Fruit fly (Drosophila melanogaster) whole organism, embryonic: ENCODE results near the gene Tmtc4.

Source experiments
- CG10147 ChIP-seq: fragments of 200-800 bp; sonication (Bioruptor generic); optimal IDR thresholded peaks from 2 replicates; lab custom pipeline; 2019; ENCODE audit warnings: missing biosample characterization, mild to moderate bottlenecking, missing genetic modification characterization, moderate library complexity
- CG11695 ChIP-seq: fragments of 200-800 bp; sonication (Bioruptor generic); IDR thresholded peaks from 3 replicates; pipeline ENCODE4 v1.3.6; 2022; ENCODE audit warnings: missing biosample characterization, missing genetic modification characterization
- CG12744 ChIP-seq: fragments of 200-800 bp; sonication (Bioruptor generic); optimal IDR thresholded peaks from 2 replicates; lab custom pipeline; 2016; ENCODE audit warnings: missing biosample characterization, missing genetic modification characterization
- CG13296 ChIP-seq: fragments of 200-800 bp; sonication (Bioruptor generic); optimal IDR thresholded peaks from 3 replicates; lab custom pipeline; 2018; ENCODE audit warnings: missing biosample characterization, mild to moderate bottlenecking, missing genetic modification characterization
- CG14441 ChIP-seq: fragments of 200-800 bp; sonication (Bioruptor generic); IDR thresholded peaks from 2 replicates; pipeline ENCODE4 v1.3.6; 2022; ENCODE audit warnings: missing biosample characterization, missing genetic modification characterization
- CG17186 ChIP-seq: fragments of 200-800 bp; sonication (Bioruptor generic); optimal IDR thresholded peaks from 3 replicates; lab custom pipeline; 2017; ENCODE audit warnings: missing biosample characterization, missing genetic modification reagents, missing genetic modification characterization
- CG1792 ChIP-seq: fragments of 200-800 bp; sonication (Bioruptor generic); optimal IDR thresholded peaks from 2 replicates; lab custom pipeline; 2016; ENCODE audit warnings: missing biosample characterization, missing genetic modification characterization
- CG18599 ChIP-seq: fragments of 200-800 bp; sonication (Bioruptor generic); optimal IDR thresholded peaks from 3 replicates; lab custom pipeline; 2017; ENCODE audit warnings: missing biosample characterization, missing genetic modification characterization, mild to moderate bottlenecking, moderate library complexity, missing genetic modification reagents
- CG31224 ChIP-seq: fragments of 200-800 bp; sonication (Bioruptor generic); IDR thresholded peaks from 2 replicates; pipeline ENCODE4 v1.3.6; 2022; ENCODE audit warnings: missing biosample characterization, missing genetic modification characterization
- CG3281 ChIP-seq: fragments of 200-800 bp; sonication (Bioruptor generic); optimal IDR thresholded peaks from 3 replicates; lab custom pipeline; 2017; ENCODE audit warnings: missing biosample characterization, mild to moderate bottlenecking, missing genetic modification characterization
- CG33213 ChIP-seq: fragments of 200-800 bp; sonication (Bioruptor generic); optimal IDR thresholded peaks from 3 replicates; lab custom pipeline; 2016; ENCODE audit warnings: missing biosample characterization, missing genetic modification characterization
- CG33557 ChIP-seq: fragments of 200-800 bp; sonication (Bioruptor generic); optimal IDR thresholded peaks from 2 replicates; lab custom pipeline; 2019; ENCODE audit warnings: missing biosample characterization, mild to moderate bottlenecking, missing genetic modification characterization, moderate library complexity
- CG3407 ChIP-seq: fragments of 200-800 bp; sonication (Bioruptor generic); optimal IDR thresholded peaks from 2 replicates; lab custom pipeline; 2018; ENCODE audit warnings: missing biosample characterization, mild to moderate bottlenecking, missing genetic modification characterization
- CG4360 ChIP-seq: fragments of 200-800 bp; sonication (Bioruptor generic); IDR thresholded peaks from 2 replicates; pipeline ENCODE4 v1.3.6; 2022; ENCODE audit warnings: missing biosample characterization, missing genetic modification characterization
- CG7357 ChIP-seq: fragments of 200-800 bp; sonication (Bioruptor generic); IDR thresholded peaks from 3 replicates; pipeline ENCODE4 v1.3.6; 2022; ENCODE audit warnings: missing biosample characterization, missing genetic modification characterization
- CG7839 ChIP-seq: fragments of 200-800 bp; sonication (Bioruptor generic); optimal IDR thresholded peaks from 3 replicates; lab custom pipeline; 2018; ENCODE audit warnings: missing biosample characterization, mild to moderate bottlenecking, missing genetic modification characterization, moderate library complexity
- CG8290 ChIP-seq, 3 experiments: fragments of 200-800 bp; sonication (Bioruptor generic); optimal IDR thresholded peaks; 2 replicates each; lab custom pipeline; 2016 to 2019; ENCODE audit warnings: missing biosample characterization in 3 of 3, missing genetic modification characterization in 3 of 3, mild to moderate bottlenecking in 2 of 3, moderate library complexity in 1 of 3
- CG8765 ChIP-seq: fragments of 200-800 bp; sonication (Bioruptor generic); IDR thresholded peaks from 2 replicates; pipeline ENCODE4 v1.3.6; 2022; ENCODE audit warnings: missing biosample characterization, missing genetic modification characterization
- CG8924 ChIP-seq: fragments of 200-800 bp; optimal IDR thresholded peaks from 3 replicates; lab custom pipeline; 2019; ENCODE audit warnings: missing biosample characterization, mild to moderate bottlenecking, missing genetic modification characterization, moderate library complexity
- CTCF ChIP-seq: fragments of 200-800 bp; sonication (Bioruptor generic); optimal IDR thresholded peaks from 2 replicates; lab custom pipeline; 2017; ENCODE audit warnings: missing biosample characterization, mild to moderate bottlenecking, missing genetic modification characterization, moderate library complexity
- Dfd ChIP-seq, 2 experiments: fragments of >200 bp; optimal IDR thresholded peaks; 2 replicates each; lab custom pipeline; 2017; ENCODE audit warnings: missing biosample characterization in 2 of 2, missing genetic modification characterization in 2 of 2
- ERR ChIP-seq: fragments of 200-800 bp; sonication (Bioruptor generic); optimal IDR thresholded peaks from 2 replicates; lab custom pipeline; 2016; ENCODE audit warnings: missing biosample characterization, missing genetic modification characterization
- Elba2 ChIP-seq: fragments of 200-800 bp; sonication (Bioruptor generic); optimal IDR thresholded peaks from 3 replicates; lab custom pipeline; 2016; ENCODE audit warnings: missing biosample characterization, missing genetic modification characterization
- Fer3 ChIP-seq: fragments of 200-800 bp; sonication (Bioruptor generic); optimal IDR thresholded peaks from 2 replicates; lab custom pipeline; 2018; ENCODE audit warnings: missing biosample characterization, mild to moderate bottlenecking, missing genetic modification characterization, moderate library complexity
- Hr39 ChIP-seq: fragments of >200 bp; optimal IDR thresholded peaks from 2 replicates; lab custom pipeline; 2017
- Hsf ChIP-seq: fragments of 200-800 bp; sonication (Bioruptor generic); optimal IDR thresholded peaks from 3 replicates; lab custom pipeline; 2016; ENCODE audit warnings: missing biosample characterization, missing genetic modification characterization
- Med ChIP-seq: fragments of 200-800 bp; sonication (Bioruptor generic); peaks from one replicate; lab custom pipeline; 2016; ENCODE audit warnings: missing biosample characterization, missing genetic modification characterization, mild to moderate bottlenecking, inconsistent platforms, moderate library complexity
- PHDP ChIP-seq: fragments of 200-800 bp; sonication (Bioruptor generic); optimal IDR thresholded peaks from 3 replicates; lab custom pipeline; 2018; ENCODE audit warnings: missing biosample characterization, mild to moderate bottlenecking, missing genetic modification characterization, moderate library complexity
- Poxn ChIP-seq: fragments of 200-800 bp; sonication (Bioruptor generic); IDR thresholded peaks from 2 replicates; pipeline ENCODE4 v1.3.6; 2022; ENCODE audit warnings: missing biosample characterization, missing genetic modification characterization
- Rfx ChIP-seq: fragments of 200-800 bp; sonication (Bioruptor generic); IDR thresholded peaks from 2 replicates; pipeline ENCODE4 v1.3.6; 2022; ENCODE audit warnings: missing biosample characterization, missing genetic modification characterization
- Sin3A ChIP-seq: fragments of >200 bp; optimal IDR thresholded peaks from 2 replicates; lab custom pipeline; 2018
- Sox102F ChIP-seq: fragments of 200-800 bp; sonication (Bioruptor generic); optimal IDR thresholded peaks from 2 replicates; lab custom pipeline; 2018; ENCODE audit warnings: missing biosample characterization, mild to moderate bottlenecking, missing genetic modification characterization, moderate library complexity
- Spps ChIP-seq: fragments of 200-800 bp; sonication (Bioruptor generic); optimal IDR thresholded peaks from 2 replicates; lab custom pipeline; 2018; ENCODE audit warnings: missing biosample characterization, mild to moderate bottlenecking, missing genetic modification characterization
- TFAM ChIP-seq: fragments of 200-800 bp; sonication (Bioruptor generic); optimal IDR thresholded peaks from 2 replicates; lab custom pipeline; 2017; ENCODE audit warnings: missing biosample characterization, missing genetic modification characterization, inconsistent platforms
- bbx ChIP-seq: fragments of 200-800 bp; sonication (Bioruptor generic); IDR thresholded peaks from 2 replicates; pipeline ENCODE4 v1.3.6; 2022; ENCODE audit warnings: missing biosample characterization, missing genetic modification characterization; ENCODE audit not compliant: partially characterized antibody
- chm ChIP-seq: fragments of 200-800 bp; sonication (Bioruptor generic); IDR thresholded peaks from 2 replicates; pipeline ENCODE4 v1.3.6; 2022; ENCODE audit warnings: missing biosample characterization, missing genetic modification characterization
- dm ChIP-seq: fragments of 200-800 bp; sonication (Bioruptor generic); optimal IDR thresholded peaks from 3 replicates; lab custom pipeline; 2016; ENCODE audit warnings: missing biosample characterization, missing genetic modification characterization
- dmrt11E ChIP-seq: fragments of 200-800 bp; sonication (Bioruptor generic); optimal IDR thresholded peaks from 3 replicates; lab custom pipeline; 2018; ENCODE audit warnings: missing biosample characterization, mild to moderate bottlenecking, missing genetic modification characterization, moderate library complexity
- dmrt99B ChIP-seq: fragments of 200-800 bp; sonication (Bioruptor generic); optimal IDR thresholded peaks from 2 replicates; lab custom pipeline; 2018; ENCODE audit warnings: missing biosample characterization, mild to moderate bottlenecking, missing genetic modification characterization, moderate library complexity
- ems ChIP-seq: fragments of 200-800 bp; sonication (Bioruptor generic); optimal IDR thresholded peaks from 3 replicates; lab custom pipeline; 2016; ENCODE audit warnings: missing biosample characterization, missing genetic modification characterization
- fd102C ChIP-seq: fragments of 200-800 bp; sonication (Bioruptor generic); optimal IDR thresholded peaks from 2 replicates; lab custom pipeline; 2018; ENCODE audit warnings: missing biosample characterization, mild to moderate bottlenecking, missing genetic modification characterization, moderate library complexity
- gt ChIP-seq: fragments of 200-800 bp; sonication (Bioruptor generic); IDR thresholded peaks from 2 replicates; pipeline ENCODE4 v1.3.6; 2022; ENCODE audit warnings: missing biosample characterization, missing genetic modification characterization
- jumu ChIP-seq: fragments of 200-800 bp; sonication (Bioruptor generic); optimal IDR thresholded peaks from 3 replicates; lab custom pipeline; 2016; ENCODE audit warnings: missing biosample characterization, missing genetic modification characterization
- kay ChIP-seq: fragments of 200-800 bp; sonication (Bioruptor generic); optimal IDR thresholded peaks from 2 replicates; lab custom pipeline; 2016; ENCODE audit warnings: missing biosample characterization, missing genetic modification characterization
- p53 ChIP-seq: fragments of 200-800 bp; sonication (Bioruptor generic); optimal IDR thresholded peaks from 2 replicates; lab custom pipeline; 2016; ENCODE audit warnings: missing biosample characterization, missing genetic modification characterization
- seq ChIP-seq: fragments of 200-800 bp; sonication (Bioruptor generic); IDR thresholded peaks from 2 replicates; pipeline ENCODE4 v1.3.6; 2022; ENCODE audit warnings: missing biosample characterization, missing genetic modification characterization
- slou ChIP-seq: fragments of 200-800 bp; sonication (Bioruptor generic); optimal IDR thresholded peaks from 3 replicates; lab custom pipeline; 2016; ENCODE audit warnings: missing biosample characterization, missing genetic modification characterization
- sqz ChIP-seq: fragments of 200-800 bp; sonication (Bioruptor generic); optimal IDR thresholded peaks from 3 replicates; lab custom pipeline; 2018; ENCODE audit warnings: missing biosample characterization, mild to moderate bottlenecking, missing genetic modification characterization
- stwl ChIP-seq: fragments of 200-800 bp; sonication (Bioruptor generic); optimal IDR thresholded peaks from 3 replicates; lab custom pipeline; 2018; ENCODE audit warnings: missing biosample characterization, mild to moderate bottlenecking, missing genetic modification characterization, moderate library complexity
- tio ChIP-seq: fragments of 200-800 bp; sonication (Bioruptor generic); optimal IDR thresholded peaks from 2 replicates; lab custom pipeline; 2017; ENCODE audit warnings: missing biosample characterization, missing genetic modification characterization, inconsistent platforms
- tna ChIP-seq: fragments of 200-800 bp; sonication (Bioruptor generic); IDR thresholded peaks from 2 replicates; pipeline ENCODE4 v1.3.6; 2022; ENCODE audit warnings: missing biosample characterization, missing genetic modification characterization; ENCODE audit not compliant: partially characterized antibody
- twi ChIP-seq: fragments of 200-800 bp; optimal IDR thresholded peaks from 2 replicates; lab custom pipeline; 2019; ENCODE audit warnings: missing biosample characterization, mild to moderate bottlenecking, missing genetic modification characterization, moderate library complexity
- yki ChIP-seq: fragments of >200 bp; optimal IDR thresholded peaks from 3 replicates; lab custom pipeline; 2018

Tmtc4 gene

dm6 chr3R:15330472-15330871, 20.6 kb upstream of the Tmtc4 start, which contains the start of gene mRpL9 (continued):
- TF ChIP-seq dmrt11E (tag; lab: Kevin White, UChicago) (no peak), Poxn (GFP tag; lab: Robert Waterston, UW) (no peak), bbx (GFP tag; lab: Robert Waterston, UW) (no peak; the same call in 1 of the 2 replicates), dm (GFP tag; lab: Kevin White, UChicago) (no peak), PHDP (tag; lab: Kevin White, UChicago) (peak; percentile 32), Fer3 (peak; percentile 35), CG33557 (GFP tag; lab: Kevin White, UChicago) (no peak), Med (GFP tag; lab: Kevin White, UChicago) (peak; percentile 78), CG14441 (no peak), CG31224 (no peak), Sox102F (no peak), Sin3A (lab: Kevin White, UChicago) (peak; percentile 43), kay (no peak), seq (GFP tag; lab: Robert Waterston, UW) (no peak), CG33213 (GFP tag; lab: Kevin White, UChicago) (no peak), CG8765 (GFP tag; lab: Robert Waterston, UW) (no peak), CG11695 (GFP tag; lab: Robert Waterston, UW) (no peak), CG13296 (GFP tag; lab: Kevin White, UChicago) (no peak), Elba2 (no peak), CG8924 (tag; lab: Kevin White, UChicago) (no peak), CG4360 (no peak), twi (no peak), Dfd (GFP tag; optimal IDR thresholded peaks at IDR 0.05; lab: Kevin White, UChicago) (no peak), Rfx (GFP tag; lab: Robert Waterston, UW) (peak; percentile 47; the same call in 1 of the 2 replicates), CG10147 (GFP tag; lab: Kevin White, UChicago) (no peak), CG1792 (GFP tag; lab: Kevin White, UChicago) (no peak), Hsf (no peak), CG8290 (GFP tag; optimal IDR thresholded peaks at IDR 0.05; lab: Kevin White, UChicago) (no peak), CG8290 (tag; optimal IDR thresholded peaks at IDR 0.05; lab: Kevin White, UChicago) (no peak), ems (GFP tag; lab: Kevin White, UChicago) (no peak), yki (lab: Kevin White, UChicago) (no peak), chm (no peak), Spps (tag; lab: Kevin White, UChicago) (no peak), CG18599 (GFP tag; lab: Kevin White, UChicago) (no peak), tio (GFP tag; lab: Kevin White, UChicago) (no peak), tna (GFP tag; lab: Robert Waterston, UW) (no peak), CG7839 (tag; lab: Kevin White, UChicago) (no peak), CTCF (GFP tag; lab: Kevin White, UChicago) (peak; percentile 26), slou (GFP tag; lab: Kevin White, UChicago) (no peak), sqz (GFP tag; lab: Kevin White, UChicago) (no peak), CG3407 (GFP tag; lab: Kevin White, UChicago) (no peak), CG3281 (GFP tag; lab: Kevin White, UChicago) (no peak), p53 (GFP tag; lab: Kevin White, UChicago) (no peak), TFAM (GFP tag; lab: Kevin White, UChicago) (no peak), CG7357 (no peak), stwl (tag; lab: Kevin White, UChicago) (peak; percentile 48), dmrt99B (tag; lab: Kevin White, UChicago) (no peak), CG12744 (GFP tag; lab: Kevin White, UChicago) (peak; percentile 5), fd102C (GFP tag; lab: Kevin White, UChicago) (no peak), Hr39 (lab: Kevin White, UChicago) (no peak), gt (GFP tag; lab: Robert Waterston, UW) (no peak), CG17186 (GFP tag; lab: Kevin White, UChicago) (peak; percentile 51), jumu (GFP tag; lab: Kevin White, UChicago) (no peak), ERR (GFP tag; lab: Kevin White, UChicago) (no peak)
